Worm (Caenorhabditis elegans) whole organism, L1 larva: ENCODE data around the gene F11E6.4.
A peak's percentile ranks its signal among the peaks of the same experiment; 100 is the strongest.

Source experiments
- C04F5.9 ChIP-seq: sonication (generic microtip); optimal IDR thresholded peaks from 2 replicates; lab custom pipeline; 2016; ENCODE audit warnings: missing genetic modification characterization, missing compliant biosample characterization
- C16A3.4 ChIP-seq: fragments of 150-350 bp; optimal IDR thresholded peaks from 2 replicates; lab custom pipeline; 2014; ENCODE audit warnings: missing biosample characterization, missing genetic modification characterization
- F16B12.6 ChIP-seq: fragments of 150-350 bp; optimal IDR thresholded peaks from 2 replicates; lab custom pipeline; 2014; ENCODE audit warnings: missing biosample characterization, missing genetic modification characterization
- Y116A8C.19 ChIP-seq: sonication (generic microtip); optimal IDR thresholded peaks from 2 replicates; lab custom pipeline; 2016; ENCODE audit warnings: missing compliant biosample characterization, missing genetic modification characterization, borderline replicate concordance
- aly-2 ChIP-seq: fragments of 150-350 bp; optimal IDR thresholded peaks from 2 replicates; lab custom pipeline; 2014; ENCODE audit warnings: missing biosample characterization, missing genetic modification characterization
- ama-1 ChIP-seq: fragments of 150-350 bp; optimal IDR thresholded peaks from 2 replicates; lab custom pipeline; 2014
- blmp-1 ChIP-seq: fragments of 150-350 bp; optimal IDR thresholded peaks from 2 replicates; lab custom pipeline; 2014; ENCODE audit warnings: missing biosample characterization, missing genetic modification characterization
- ceh-82 ChIP-seq, 3 experiments: fragments of 150-350 bp in 1 of 3; sonication (generic microtip) in 2 of 3; optimal IDR thresholded peaks; 2 replicates each; lab custom pipeline; 2014 to 2017; ENCODE audit warnings: missing biosample characterization in 3 of 3, missing genetic modification characterization in 3 of 3
- ceh-90 ChIP-seq: sonication (generic microtip); optimal IDR thresholded peaks from 2 replicates; lab custom pipeline; 2016; ENCODE audit warnings: missing genetic modification characterization, missing compliant biosample characterization
- dpl-1 ChIP-seq, 3 experiments: fragments of 150-350 bp in 2 of 3; sonication (generic microtip) in 1 of 3; optimal IDR thresholded peaks; 2 replicates each; lab custom pipeline; 2014 to 2017; ENCODE audit warnings: missing biosample characterization in 3 of 3, missing genetic modification characterization in 3 of 3, missing genetic modification reagents in 3 of 3
- dsc-1 ChIP-seq: sonication (generic microtip); optimal IDR thresholded peaks from 2 replicates; lab custom pipeline; 2016; ENCODE audit warnings: mild to moderate bottlenecking, missing genetic modification characterization, missing compliant biosample characterization
- egl-13 ChIP-seq: sonication (generic microtip); optimal IDR thresholded peaks from 2 replicates; lab custom pipeline; 2016; ENCODE audit warnings: missing genotype, missing genetic modification reagents, missing genetic modification characterization, missing compliant biosample characterization
- egl-27 ChIP-seq, 2 experiments: fragments of 150-350 bp in 1 of 2; sonication (generic microtip); optimal IDR thresholded peaks; 3 replicates each; lab custom pipeline; 2017 to 2018; ENCODE audit warnings: missing biosample characterization in 2 of 2, missing genetic modification characterization in 2 of 2, missing genetic modification reagents in 2 of 2
- ets-5 ChIP-seq: fragments of 200-800 bp; sonication (Bioruptor generic); IDR thresholded peaks from 2 replicates; pipeline ENCODE4 v1.3.6; 2022; ENCODE audit warnings: missing genetic modification characterization, missing compliant biosample characterization
- fkh-10 ChIP-seq: sonication (generic microtip); optimal IDR thresholded peaks from 2 replicates; lab custom pipeline; 2017; ENCODE audit warnings: missing biosample characterization, missing genetic modification reagents, missing genetic modification characterization
- fkh-8 ChIP-seq: sonication (generic microtip); optimal IDR thresholded peaks from 2 replicates; lab custom pipeline; 2016; ENCODE audit warnings: mild to moderate bottlenecking, missing genetic modification characterization, missing compliant biosample characterization
- grh-1 ChIP-seq: fragments of 200-800 bp; sonication (Bioruptor generic); IDR thresholded peaks from 2 replicates; pipeline ENCODE4 v1.3.6; 2022; ENCODE audit warnings: missing genetic modification reagents, missing genetic modification characterization, missing compliant biosample characterization
- hlh-4 ChIP-seq: sonication (generic microtip); optimal IDR thresholded peaks from 2 replicates; lab custom pipeline; 2016; ENCODE audit warnings: mild to moderate bottlenecking, missing genetic modification characterization, missing compliant biosample characterization
- hpl-2 ChIP-seq: fragments of 150-350 bp; optimal IDR thresholded peaks from 2 replicates; lab custom pipeline; 2014; ENCODE audit warnings: missing biosample characterization, missing genetic modification reagents, missing genetic modification characterization
- irx-1 ChIP-seq: sonication (generic microtip); optimal IDR thresholded peaks from 2 replicates; lab custom pipeline; 2016; ENCODE audit warnings: missing genetic modification characterization, missing compliant biosample characterization
- isw-1 ChIP-seq: fragments of 200-800 bp; sonication (Bioruptor generic); IDR thresholded peaks from 2 replicates; pipeline ENCODE4 v1.3.6; 2022; ENCODE audit warnings: missing genetic modification characterization, missing compliant biosample characterization
- jun-1 ChIP-seq: fragments of 150-350 bp; optimal IDR thresholded peaks from 2 replicates; lab custom pipeline; 2014; ENCODE audit warnings: missing biosample characterization, missing genetic modification reagents, missing genetic modification characterization
- lin-13 ChIP-seq: fragments of 150-350 bp; optimal IDR thresholded peaks from 2 replicates; lab custom pipeline; 2014; ENCODE audit warnings: missing biosample characterization, missing genetic modification reagents, missing genetic modification characterization
- lin-35 ChIP-seq, 2 experiments: fragments of 150-350 bp; optimal IDR thresholded peaks; 2 replicates each; lab custom pipeline; 2014; ENCODE audit warnings: missing biosample characterization in 2 of 2, missing genetic modification characterization in 2 of 2, missing genetic modification reagents in 2 of 2
- lin-39 ChIP-seq: fragments of 150-350 bp; optimal IDR thresholded peaks from 2 replicates; lab custom pipeline; 2014; ENCODE audit warnings: missing biosample characterization, missing genetic modification reagents, missing genetic modification characterization
- lir-3 ChIP-seq: sonication (generic microtip); optimal IDR thresholded peaks from 2 replicates; lab custom pipeline; 2016; ENCODE audit warnings: mild to moderate bottlenecking, missing genetic modification characterization, moderate library complexity, missing compliant biosample characterization; ENCODE audit not compliant: poor library complexity
- lsy-2 ChIP-seq, 2 experiments: fragments of 150-350 bp; optimal IDR thresholded peaks; 2 replicates each; lab custom pipeline; 2014; ENCODE audit warnings: missing biosample characterization in 2 of 2, missing genetic modification characterization in 2 of 2
- mef-2 ChIP-seq: fragments of 150-350 bp; optimal IDR thresholded peaks from 2 replicates; lab custom pipeline; 2014; ENCODE audit warnings: missing biosample characterization, missing genetic modification characterization
- nhr-11 ChIP-seq: fragments of 150-350 bp; optimal IDR thresholded peaks from 2 replicates; lab custom pipeline; 2014; ENCODE audit warnings: missing biosample characterization, missing genetic modification characterization
- nhr-19 ChIP-seq: fragments of 200-800 bp; sonication (Bioruptor generic); conservative IDR thresholded peaks from 2 replicates; pipeline ENCODE4 v1.3.6; 2022; ENCODE audit warnings: missing genetic modification characterization, missing compliant biosample characterization
- nhr-20 ChIP-seq: sonication (generic microtip); optimal IDR thresholded peaks from 2 replicates; lab custom pipeline; 2016; ENCODE audit warnings: mild to moderate bottlenecking, missing genetic modification characterization, missing compliant biosample characterization
- nhr-28 ChIP-seq: fragments of 150-350 bp; optimal IDR thresholded peaks from 2 replicates; lab custom pipeline; 2014; ENCODE audit warnings: missing biosample characterization, missing genetic modification characterization
- nhr-76 ChIP-seq: sonication (generic microtip); optimal IDR thresholded peaks from 2 replicates; lab custom pipeline; 2017; ENCODE audit warnings: missing biosample characterization, missing genetic modification characterization
- nhr-77 ChIP-seq: fragments of 150-350 bp; optimal IDR thresholded peaks from 2 replicates; lab custom pipeline; 2014; ENCODE audit warnings: missing biosample characterization, missing genetic modification characterization
- nhr-84 ChIP-seq: sonication (generic microtip); optimal IDR thresholded peaks from 2 replicates; lab custom pipeline; 2017; ENCODE audit warnings: missing biosample characterization, missing genetic modification characterization
- nhr-85 ChIP-seq: sonication (generic microtip); peaks from one replicate; lab custom pipeline; 2016; ENCODE audit warnings: missing genetic modification characterization, inconsistent platforms, missing compliant biosample characterization
- pag-3 ChIP-seq: sonication (generic microtip); optimal IDR thresholded peaks from 2 replicates; lab custom pipeline; 2017; ENCODE audit warnings: missing genetic modification characterization, mild to moderate bottlenecking, missing compliant biosample characterization, antibody characterized with exemption, borderline replicate concordance; ENCODE audit not compliant: insufficient read depth
- pax-3 ChIP-seq: fragments of 200-800 bp; sonication (Bioruptor generic); optimal IDR thresholded peaks from 2 replicates; lab custom pipeline; 2018; ENCODE audit warnings: mild to moderate bottlenecking, missing genetic modification characterization, moderate library complexity, missing compliant biosample characterization
- pqm-1 ChIP-seq: sonication (generic microtip); optimal IDR thresholded peaks from 3 replicates; lab custom pipeline; 2017; ENCODE audit warnings: missing biosample characterization, missing genetic modification characterization
- rnt-1 ChIP-seq: sonication (generic microtip); optimal IDR thresholded peaks from 2 replicates; lab custom pipeline; 2016; ENCODE audit warnings: mild to moderate bottlenecking, missing genetic modification characterization, moderate library complexity, missing compliant biosample characterization
- snpc-4 ChIP-seq: fragments of 150-350 bp; optimal IDR thresholded peaks from 2 replicates; lab custom pipeline; 2014; ENCODE audit warnings: missing biosample characterization, missing genetic modification characterization
- sup-37 ChIP-seq: fragments of 200-800 bp; sonication (Bioruptor generic); optimal IDR thresholded peaks from 2 replicates; lab custom pipeline; 2018; ENCODE audit warnings: mild to moderate bottlenecking, missing genetic modification characterization, missing compliant biosample characterization
- swsn-7 ChIP-seq: sonication (generic microtip); optimal IDR thresholded peaks from 2 replicates; lab custom pipeline; 2016; ENCODE audit warnings: missing genetic modification characterization, missing compliant biosample characterization
- tlp-1 ChIP-seq: fragments of 150-350 bp; optimal IDR thresholded peaks from 2 replicates; lab custom pipeline; 2014; ENCODE audit warnings: missing biosample characterization, missing genetic modification characterization
- unc-130 ChIP-seq: fragments of 150-350 bp; optimal IDR thresholded peaks from 2 replicates; lab custom pipeline; 2017; ENCODE audit warnings: missing biosample characterization, missing genetic modification characterization, inconsistent platforms
- unc-62 ChIP-seq: fragments of 150-350 bp; optimal IDR thresholded peaks from 2 replicates; lab custom pipeline; 2014; ENCODE audit warnings: missing biosample characterization, missing genetic modification reagents, missing genetic modification characterization
- unc-86 ChIP-seq: sonication (generic microtip); optimal IDR thresholded peaks from 2 replicates; lab custom pipeline; 2016; ENCODE audit warnings: missing genetic modification characterization, missing compliant biosample characterization
- unc-98 ChIP-seq: fragments of 200-800 bp; sonication (Bioruptor generic); IDR thresholded peaks from 2 replicates; pipeline ENCODE4 v1.3.6; 2022; ENCODE audit warnings: missing genetic modification characterization, missing compliant biosample characterization
- vab-15 ChIP-seq: sonication (generic microtip); optimal IDR thresholded peaks from 2 replicates; lab custom pipeline; 2017; ENCODE audit warnings: missing genotype, mild to moderate bottlenecking, missing genetic modification characterization, missing compliant biosample characterization
- xbp-1 ChIP-seq: sonication (generic microtip); optimal IDR thresholded peaks from 2 replicates; lab custom pipeline; 2016; ENCODE audit warnings: missing genetic modification characterization, missing compliant biosample characterization
- zip-4 ChIP-seq: fragments of 200-800 bp; sonication (Bioruptor generic); optimal IDR thresholded peaks from 2 replicates; lab custom pipeline; 2018; ENCODE audit warnings: mild to moderate bottlenecking, missing genetic modification characterization, moderate library complexity, missing compliant biosample characterization
- ztf-4 ChIP-seq: fragments of 150-350 bp; optimal IDR thresholded peaks from 2 replicates; lab custom pipeline; 2014; ENCODE audit warnings: missing biosample characterization, missing genetic modification characterization

Gene F11E6.4

DNA sequence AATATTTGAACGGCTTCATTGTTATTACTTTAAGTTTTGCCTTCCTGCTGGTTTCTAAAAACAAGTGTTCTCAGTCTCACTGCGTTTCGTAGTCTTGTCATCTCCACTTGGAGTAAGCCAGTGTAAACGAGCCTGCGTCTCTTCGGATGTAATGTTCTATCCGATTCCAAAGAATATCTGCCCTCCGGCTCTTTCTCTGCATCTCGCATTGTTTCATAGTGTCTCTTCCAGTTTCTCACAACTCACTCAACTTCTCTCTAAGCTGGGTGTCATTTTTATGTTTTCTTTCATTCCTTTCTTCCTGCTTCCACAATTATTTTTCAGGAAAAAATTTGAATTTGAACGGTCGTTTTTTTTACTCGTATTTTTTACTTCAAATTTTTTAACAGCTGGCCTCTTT is 43.2 kb downstream of the F11E6.4 start (continued):
- TF ChIP-seq lin-35 (GFP tag; optimal IDR thresholded peaks at IDR 0.05; lab: Kevin White, UChicago) (peak in 1 of 2 experiments; percentile 27), hlh-4 (tag; lab: Kevin White, UChicago) (no peak), irx-1 (tag; lab: Kevin White, UChicago) (no peak), aly-2 (tag; lab: Kevin White, UChicago) (no peak), xbp-1 (tag; lab: Kevin White, UChicago) (no peak), fkh-8 (tag; lab: Kevin White, UChicago) (peak; percentile 35), unc-62 (GFP tag; lab: Kevin White, UChicago) (no peak), egl-13 (tag; lab: Kevin White, UChicago) (no peak), mef-2 (tag; lab: Kevin White, UChicago) (no peak), ama-1 (lab: Kevin White, UChicago) (no peak), ets-5 (GFP tag; lab: Robert Waterston, UW) (no peak), F16B12.6 (tag; lab: Kevin White, UChicago) (no peak), unc-86 (tag; lab: Kevin White, UChicago) (peak; percentile 11), snpc-4 (tag; lab: Kevin White, UChicago) (no peak), lir-3 (no peak), nhr-28 (tag; lab: Kevin White, UChicago) (no peak), dpl-1 (GFP tag; optimal IDR thresholded peaks at IDR 0.05; lab: Kevin White, UChicago) (no peak), pqm-1 (tag; lab: Kevin White, UChicago) (no peak), zip-4 (GFP tag; lab: Kevin White, UChicago) (no peak), unc-98 (no peak), sup-37 (GFP tag; lab: Kevin White, UChicago) (no peak), nhr-85 (tag; lab: Kevin White, UChicago) (no peak), nhr-84 (no peak), egl-27 (tag; optimal IDR thresholded peaks at IDR 0.05; lab: Kevin White, UChicago) (no peak), fkh-10 (no peak), dsc-1 (tag; lab: Kevin White, UChicago) (no peak), grh-1 (GFP tag; lab: Robert Waterston, UW) (no peak), pax-3 (no peak), lin-39 (tag; lab: Kevin White, UChicago) (no peak), lin-13 (GFP tag; lab: Kevin White, UChicago) (no peak), Y116A8C.19 (tag; lab: Kevin White, UChicago) (no peak), C16A3.4 (tag; lab: Kevin White, UChicago) (no peak), ztf-4 (tag; lab: Kevin White, UChicago) (no peak), rnt-1 (tag; lab: Kevin White, UChicago) (no peak), nhr-77 (tag; lab: Kevin White, UChicago) (peak; percentile 40), nhr-76 (no peak), vab-15 (tag; lab: Kevin White, UChicago) (no peak), ceh-82 (tag; optimal IDR thresholded peaks at IDR 0.05; lab: Kevin White, UChicago) (peak in 1 of 3 experiments; percentile 40), unc-130 (no peak), swsn-7 (tag; lab: Kevin White, UChicago) (peak; percentile 38), C04F5.9 (tag; lab: Kevin White, UChicago) (no peak), blmp-1 (tag; lab: Kevin White, UChicago) (no peak), ceh-90 (tag; lab: Kevin White, UChicago) (no peak), tlp-1 (tag; lab: Kevin White, UChicago) (no peak), lsy-2 (tag; optimal IDR thresholded peaks at IDR 0.05; lab: Kevin White, UChicago) (no peak), hpl-2 (no peak), isw-1 (GFP tag; lab: Robert Waterston, UW) (no peak), nhr-11 (no peak), nhr-20 (tag; lab: Kevin White, UChicago) (no peak), pag-3 (tag; lab: Kevin White, UChicago) (no peak), jun-1 (tag; lab: Kevin White, UChicago) (no peak), nhr-19 (GFP tag; lab: Robert Waterston, UW) (peak; percentile 27; the same call in 1 of the 2 replicates)
